Worm (Caenorhabditis elegans): Measurements from ENCODE around the gene srh-264.

DNA sequence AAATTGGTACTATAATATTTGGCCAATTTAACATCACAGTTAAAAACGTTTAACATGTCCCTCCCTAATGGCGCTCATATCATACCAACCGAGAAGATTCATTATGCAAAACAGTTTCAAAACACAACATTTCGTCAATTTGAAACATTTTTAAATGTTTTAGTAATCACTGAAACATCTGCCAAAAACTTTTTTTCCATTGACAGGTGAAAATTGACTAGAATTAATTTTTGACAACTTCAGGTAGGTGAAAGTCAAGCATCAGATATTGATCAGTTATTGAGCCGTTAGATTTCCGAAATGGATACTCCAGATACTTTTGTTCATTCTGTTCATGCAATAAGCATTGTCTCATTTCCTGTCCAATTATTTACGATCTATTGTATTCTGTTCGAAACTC lies 7.0 kb upstream of the srh-264 start, which contains the start of gene srh-257:
- TF ChIP-seq unc-86 (tag; optimal IDR thresholded peaks at IDR 0.05) (no peak), tbx-2 (tag; optimal IDR thresholded peaks at IDR 0.05) (no peak), unc-3 (GFP tag; conservative IDR thresholded peaks at IDR 0.05) (no peak), unc-3 (tag; optimal IDR thresholded peaks at IDR 0.05) (no peak), elt-2 (tag; optimal IDR thresholded peaks at IDR 0.05) (no peak), T23F11.4 (GFP tag; optimal IDR thresholded peaks at IDR 0.05) (no peak), ceh-9 (tag; optimal IDR thresholded peaks at IDR 0.05) (no peak), nfya-1 (tag; optimal IDR thresholded peaks at IDR 0.05) (no peak), unc-42 (tag; optimal IDR thresholded peaks at IDR 0.05) (no peak), fkh-10 (GFP tag; optimal IDR thresholded peaks at IDR 0.05) (no peak)

All from whole organism, late embryonic.